Worm (Caenorhabditis elegans) whole organism, mixed stage, embryonic: ENCODE measurements around the gene T26A8.4.
"Not testable (repeated sequence)": the region's sequence is repeated elsewhere in the genome, so short reads cannot be mapped to it uniquely, and the experiment has no call there.

Experiments used
- M03D4.4 ChIP-seq: sonication (generic microtip); optimal IDR thresholded peaks from 2 replicates; lab custom pipeline; 2017; ENCODE audit warnings: mild to moderate bottlenecking, missing genetic modification characterization, missing compliant biosample characterization
- bed-3 ChIP-seq: fragments of 200-800 bp; sonication (Bioruptor generic); optimal IDR thresholded peaks from 3 replicates; lab custom pipeline; 2018; ENCODE audit warnings: mild to moderate bottlenecking, missing genetic modification characterization, moderate library complexity, missing compliant biosample characterization
- blmp-1 ChIP-seq: fragments of 150-350 bp; optimal IDR thresholded peaks from 2 replicates; lab custom pipeline; 2014; ENCODE audit warnings: missing biosample characterization, missing genetic modification characterization
- ceh-39 ChIP-seq: fragments of 150-350 bp; optimal IDR thresholded peaks from 2 replicates; lab custom pipeline; 2014; ENCODE audit warnings: missing biosample characterization, missing genetic modification characterization
- ceh-43 ChIP-seq: fragments of 200-800 bp; sonication (Bioruptor generic); optimal IDR thresholded peaks from 2 replicates; lab custom pipeline; 2018; ENCODE audit warnings: mild to moderate bottlenecking, missing genetic modification characterization, moderate library complexity, missing compliant biosample characterization
- ceh-83 ChIP-seq: fragments of 200-800 bp; sonication (Bioruptor generic); optimal IDR thresholded peaks from 2 replicates; lab custom pipeline; 2018; ENCODE audit warnings: mild to moderate bottlenecking, missing genetic modification characterization, missing compliant biosample characterization
- ces-1 ChIP-seq: fragments of 150-350 bp; optimal IDR thresholded peaks from 2 replicates; lab custom pipeline; 2014; ENCODE audit warnings: missing biosample characterization, missing genetic modification reagents, missing genetic modification characterization
- cnd-1 ChIP-seq: fragments of 200-800 bp; sonication (Bioruptor generic); optimal IDR thresholded peaks from 2 replicates; lab custom pipeline; 2018; ENCODE audit warnings: mild to moderate bottlenecking, missing genetic modification characterization, missing compliant biosample characterization
- elt-1 ChIP-seq: sonication (generic microtip); optimal IDR thresholded peaks from 2 replicates; lab custom pipeline; 2017; ENCODE audit warnings: missing genetic modification characterization, mild to moderate bottlenecking, missing compliant biosample characterization, antibody characterized with exemption, moderate library complexity, borderline replicate concordance; ENCODE audit not compliant: insufficient read depth
- elt-3 ChIP-seq: fragments of 150-350 bp; optimal IDR thresholded peaks from 2 replicates; lab custom pipeline; 2014; ENCODE audit warnings: missing biosample characterization, missing genetic modification characterization
- flh-1 ChIP-seq: fragments of 200-800 bp; sonication (Bioruptor generic); optimal IDR thresholded peaks from 2 replicates; lab custom pipeline; 2018; ENCODE audit warnings: mild to moderate bottlenecking, missing genetic modification characterization, moderate library complexity, missing compliant biosample characterization
- ham-2 ChIP-seq: fragments of 200-800 bp; sonication (Bioruptor generic); optimal IDR thresholded peaks from 2 replicates; lab custom pipeline; 2018; ENCODE audit warnings: mild to moderate bottlenecking, missing genetic modification characterization, missing compliant biosample characterization
- hlh-1 ChIP-seq: fragments of 150-350 bp; optimal IDR thresholded peaks from 2 replicates; lab custom pipeline; 2014; ENCODE audit warnings: missing biosample characterization, missing genetic modification reagents, missing genetic modification characterization
- lin-13 ChIP-seq: fragments of 150-350 bp; optimal IDR thresholded peaks from 2 replicates; lab custom pipeline; 2014; ENCODE audit warnings: missing biosample characterization, missing genetic modification characterization
- lin-32 ChIP-seq: fragments of 200-800 bp; sonication (Bioruptor generic); optimal IDR thresholded peaks from 2 replicates; lab custom pipeline; 2018; ENCODE audit warnings: mild to moderate bottlenecking, missing genetic modification characterization, missing compliant biosample characterization
- lsy-2 ChIP-seq: fragments of 150-350 bp; optimal IDR thresholded peaks from 2 replicates; lab custom pipeline; 2014; ENCODE audit warnings: missing biosample characterization, missing genetic modification characterization
- mab-5 ChIP-seq: fragments of 150-350 bp; optimal IDR thresholded peaks from 2 replicates; lab custom pipeline; 2014; ENCODE audit warnings: missing biosample characterization, missing genetic modification characterization
- mep-1 ChIP-seq: fragments of 150-350 bp; optimal IDR thresholded peaks from 2 replicates; lab custom pipeline; 2017; ENCODE audit warnings: missing biosample characterization, missing genetic modification reagents, missing genetic modification characterization, inconsistent platforms
- mls-2 ChIP-seq: sonication (generic microtip); optimal IDR thresholded peaks from 2 replicates; lab custom pipeline; 2016; ENCODE audit warnings: mild to moderate bottlenecking, missing genetic modification characterization, moderate library complexity, missing compliant biosample characterization
- nhr-12 ChIP-seq: fragments of 150-350 bp; optimal IDR thresholded peaks from 2 replicates; lab custom pipeline; 2014; ENCODE audit warnings: missing biosample characterization, missing genetic modification characterization
- nhr-2 ChIP-seq: fragments of 150-350 bp; optimal IDR thresholded peaks from 2 replicates; lab custom pipeline; 2014; ENCODE audit warnings: missing biosample characterization, missing genetic modification characterization
- nhr-237 ChIP-seq: fragments of 150-350 bp; optimal IDR thresholded peaks from 2 replicates; lab custom pipeline; 2014; ENCODE audit warnings: missing biosample characterization, missing genetic modification characterization
- nhr-28 ChIP-seq: fragments of 150-350 bp; optimal IDR thresholded peaks from 2 replicates; lab custom pipeline; 2014; ENCODE audit warnings: missing biosample characterization, missing genetic modification characterization
- nhr-76 ChIP-seq: sonication (generic microtip); optimal IDR thresholded peaks from 2 replicates; lab custom pipeline; 2017; ENCODE audit warnings: missing biosample characterization, missing genetic modification characterization
- pha-4 ChIP-seq: fragments of 150-350 bp; optimal IDR thresholded peaks from 2 replicates; lab custom pipeline; 2018; ENCODE audit warnings: missing biosample characterization, missing genetic modification reagents, missing genetic modification characterization
- sem-2 ChIP-seq: fragments of 200-800 bp; sonication (Bioruptor generic); optimal IDR thresholded peaks from 2 replicates; lab custom pipeline; 2018; ENCODE audit warnings: mild to moderate bottlenecking, missing genetic modification characterization, missing compliant biosample characterization
- snpc-4 ChIP-seq: fragments of 150-350 bp; optimal IDR thresholded peaks from 2 replicates; lab custom pipeline; 2014; ENCODE audit warnings: missing biosample characterization, missing genetic modification characterization
- sptf-1 ChIP-seq: sonication (generic microtip); optimal IDR thresholded peaks from 2 replicates; lab custom pipeline; 2017; ENCODE audit warnings: mild to moderate bottlenecking, missing genetic modification characterization, moderate library complexity, missing compliant biosample characterization
- tbx-8 ChIP-seq: fragments of 200-800 bp; sonication (Bioruptor generic); optimal IDR thresholded peaks from 2 replicates; lab custom pipeline; 2018; ENCODE audit warnings: mild to moderate bottlenecking, missing genetic modification characterization, moderate library complexity, missing compliant biosample characterization
- unc-120 ChIP-seq: sonication (generic microtip); optimal IDR thresholded peaks from 2 replicates; lab custom pipeline; 2017; ENCODE audit warnings: missing genetic modification characterization, missing compliant biosample characterization; ENCODE audit not compliant: poor library complexity, severe bottlenecking
- unc-39 ChIP-seq: fragments of 150-350 bp; optimal IDR thresholded peaks from 2 replicates; lab custom pipeline; 2014; ENCODE audit warnings: missing biosample characterization, missing genetic modification characterization
- unc-62 ChIP-seq: fragments of 150-350 bp; optimal IDR thresholded peaks from 2 replicates; lab custom pipeline; 2014; ENCODE audit warnings: missing biosample characterization, missing genetic modification reagents, missing genetic modification characterization
- zip-8 ChIP-seq: fragments of 150-350 bp; optimal IDR thresholded peaks from 2 replicates; lab custom pipeline; 2014; ENCODE audit warnings: missing biosample characterization, missing genetic modification characterization
- ztf-11 ChIP-seq: fragments of 150-350 bp; optimal IDR thresholded peaks from 2 replicates; lab custom pipeline; 2014; ENCODE audit warnings: missing biosample characterization, missing genetic modification characterization

T26A8.4 gene

DNA sequence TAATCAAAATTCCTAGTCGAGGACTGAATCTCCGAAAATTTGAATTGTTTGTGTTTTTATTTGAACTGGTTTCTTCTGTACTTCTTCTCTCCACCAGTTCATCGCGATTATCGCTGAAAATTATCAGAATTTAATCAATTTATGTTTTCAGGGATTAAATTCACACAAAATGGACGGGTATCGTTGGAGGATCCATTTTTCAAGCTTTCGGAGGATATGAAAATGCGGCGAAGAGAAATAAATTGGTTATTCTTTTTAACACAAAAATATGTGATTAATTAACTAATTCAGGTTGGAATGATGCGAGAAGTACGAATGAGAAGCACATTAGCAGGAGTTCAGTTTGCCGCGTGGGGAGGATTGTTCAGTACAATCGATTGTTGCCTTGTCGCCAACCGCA is 36.3 kb downstream of the T26A8.4 start, which contains the start of gene timm-17B.2:
timm-17B.2 (plus strand) TSS at position 301 of the 400 bp plus-strand sequence.
- TF ChIP-seq blmp-1 (no peak), lin-13 (tag; lab: Kevin White, UChicago) (no peak), mep-1 (tag; lab: Kevin White, UChicago) (no peak), nhr-237 (tag; lab: Kevin White, UChicago) (no peak), zip-8 (no peak), mab-5 (no peak), elt-1 (tag; lab: Kevin White, UChicago) (no peak), nhr-28 (tag; lab: Kevin White, UChicago) (no peak), ztf-11 (tag; lab: Kevin White, UChicago) (no peak), bed-3 (no peak), sptf-1 (tag; lab: Kevin White, UChicago) (no peak)

DNA sequence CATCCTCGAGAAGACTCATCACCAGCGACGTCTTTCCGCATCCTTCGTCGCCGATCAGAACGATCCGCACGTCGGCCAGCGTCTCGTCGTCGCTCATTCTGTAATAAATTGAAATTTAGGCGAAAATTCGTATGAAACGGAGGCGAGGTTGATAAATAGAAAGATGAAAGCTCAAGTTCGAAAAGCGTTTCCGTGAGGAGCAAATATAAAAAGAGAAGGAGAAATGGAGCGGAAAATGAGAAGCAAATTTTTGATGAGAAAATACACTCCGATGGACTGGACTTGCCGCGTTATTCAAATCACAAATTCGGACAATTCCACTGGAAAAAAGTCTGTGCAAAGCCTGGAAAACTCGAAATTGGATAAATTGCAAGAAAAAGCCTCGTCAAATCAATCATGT is 38.6 kb downstream of the T26A8.4 start, which contains the start of gene D2096.11:
D2096.11 (minus strand) TSS at position 101 of the 400 bp plus-strand sequence.
- TF ChIP-seq snpc-4 (tag; lab: Kevin White, UChicago) (no peak), elt-1 (tag; lab: Kevin White, UChicago) (no peak), nhr-76 (no peak), M03D4.4 (tag; lab: Kevin White, UChicago) (no peak), pha-4 (tag; lab: Kevin White, UChicago) (no peak), zip-8 (no peak), ceh-43 (GFP tag; lab: Kevin White, UChicago) (no peak), ztf-11 (tag; lab: Kevin White, UChicago) (no peak), nhr-2 (tag; lab: Kevin White, UChicago) (no peak), unc-62 (GFP tag; lab: Kevin White, UChicago) (no peak), lin-32 (GFP tag; lab: Kevin White, UChicago) (no peak)

DNA sequence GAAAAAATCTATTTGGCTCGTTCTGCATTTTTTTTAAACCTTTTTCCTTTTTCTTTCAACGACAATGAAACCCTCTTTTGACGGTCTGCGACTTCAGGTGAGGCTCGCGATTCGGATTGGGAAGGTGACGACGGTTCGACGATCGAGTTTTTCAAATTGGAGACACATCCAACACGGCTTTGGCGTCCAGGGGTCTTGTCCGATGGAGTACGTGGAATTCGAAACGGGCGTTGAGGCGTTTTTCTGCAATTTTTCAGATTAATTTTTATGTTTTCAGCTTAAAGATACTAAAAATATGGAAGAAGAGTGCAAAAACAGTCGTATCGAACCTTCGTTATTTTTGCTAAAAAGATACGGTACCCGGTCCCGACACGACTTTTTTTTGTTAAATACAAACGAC is 43.6 kb downstream of the T26A8.4 start, which contains the start of gene D2096.10:
D2096.10 (minus strand) TSS at position 101 of the 400 bp plus-strand sequence.
- TF ChIP-seq ceh-43 (GFP tag; lab: Kevin White, UChicago); nhr-12 (tag; lab: Kevin White, UChicago); ceh-83 (GFP tag; lab: Kevin White, UChicago): not testable (repeated sequence)

DNA sequence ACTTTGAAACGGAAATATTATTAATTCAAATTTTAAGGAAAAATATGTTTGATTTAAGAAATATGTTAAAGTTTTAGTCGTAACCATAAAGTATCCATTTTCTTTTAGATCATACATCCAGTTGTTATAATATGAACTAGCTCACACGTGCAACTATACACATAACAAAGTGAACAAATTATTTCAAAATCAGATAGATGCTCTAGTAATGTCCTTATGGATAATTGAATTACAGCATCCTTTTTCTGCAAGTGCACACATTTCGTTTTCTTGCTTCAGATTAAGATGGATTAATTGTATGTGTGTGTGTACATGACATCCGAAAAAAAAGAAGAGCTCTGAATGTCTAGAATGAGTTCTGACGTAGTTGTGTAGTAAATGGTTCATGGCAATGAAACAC is 47.0 kb downstream of the T26A8.4 start:
- TF ChIP-seq lin-32 (GFP tag; lab: Kevin White, UChicago) (no peak), nhr-2 (tag; lab: Kevin White, UChicago) (no peak), unc-39 (tag; lab: Kevin White, UChicago) (no peak), ces-1 (GFP tag; lab: Kevin White, UChicago) (peak; percentile 78)
- TF ChIP-seq, all 35 proteins: peak for 1

DNA sequence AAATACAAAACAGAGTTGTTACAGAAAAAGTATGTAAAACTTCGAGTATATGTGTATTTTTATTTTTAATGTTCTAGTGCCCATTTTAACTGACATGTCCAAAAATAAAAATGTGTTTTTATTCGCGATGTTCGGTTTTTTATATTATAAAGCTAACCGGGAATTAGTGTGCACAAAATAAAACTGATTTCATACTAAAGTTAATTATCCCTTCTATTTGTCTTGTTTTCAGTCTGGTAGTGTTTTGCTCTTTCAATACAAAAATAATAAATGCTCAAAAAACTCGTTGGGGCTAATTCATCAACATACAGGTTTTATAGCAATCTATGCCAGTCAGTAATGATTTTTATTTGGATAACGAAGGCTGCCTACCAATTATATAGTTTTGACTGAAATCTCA is 48.0 kb downstream of the T26A8.4 start:
- no peak for TF ChIP-seq mab-5
- no peak for TF ChIP-seq ham-2 (GFP tag; lab: Kevin White, UChicago)
- TF ChIP-seq M03D4.4 (tag; lab: Kevin White, UChicago) = no peak
- TF ChIP-seq sptf-1 (tag; lab: Kevin White, UChicago) = no peak
- TF ChIP-seq lin-32 (GFP tag; lab: Kevin White, UChicago) = no peak
- TF ChIP-seq ces-1 (GFP tag; lab: Kevin White, UChicago) = no peak
- TF ChIP-seq elt-1 (tag; lab: Kevin White, UChicago) = no peak
- TF ChIP-seq ztf-11 (tag; lab: Kevin White, UChicago) = no peak
- TF ChIP-seq flh-1 (GFP tag; lab: Kevin White, UChicago) = no peak
- no peak for TF ChIP-seq lin-13 (tag; lab: Kevin White, UChicago)
- no peak for TF ChIP-seq unc-39 (tag; lab: Kevin White, UChicago)
- no peak for TF ChIP-seq sem-2
- no peak for TF ChIP-seq ceh-39 (tag; lab: Kevin White, UChicago)
- TF ChIP-seq cnd-1 = no peak
- TF ChIP-seq lsy-2 (tag; lab: Kevin White, UChicago) = no peak
- TF ChIP-seq snpc-4 (tag; lab: Kevin White, UChicago) = no peak
- TF ChIP-seq unc-62 (GFP tag; lab: Kevin White, UChicago) = no peak
- no peak for TF ChIP-seq nhr-2 (tag; lab: Kevin White, UChicago)
- no peak for TF ChIP-seq zip-8

DNA sequence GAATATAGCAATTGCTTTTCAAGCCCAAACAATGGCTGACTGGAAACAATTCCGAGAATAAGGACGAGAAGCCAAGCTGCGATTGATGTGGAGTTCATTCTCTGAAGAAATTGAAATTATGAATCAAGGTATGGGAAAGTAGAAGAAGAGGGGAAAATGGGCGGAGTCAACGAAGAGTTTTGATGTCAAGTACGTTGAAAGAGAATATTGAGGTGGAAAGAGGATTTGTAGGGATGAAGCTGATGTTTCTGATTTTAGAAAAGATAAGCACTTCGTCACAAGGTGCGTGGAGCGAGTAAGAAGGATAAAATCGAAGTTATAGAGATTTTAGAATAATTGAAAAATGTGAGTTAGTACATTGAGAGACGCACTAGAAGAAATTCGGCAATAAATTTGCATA is 50.0 kb downstream of the T26A8.4 start, which contains the start of gene D2096.9:
D2096.9 (minus strand) TSS at position 101 of the 400 bp plus-strand sequence.
- TF ChIP-seq ham-2 (GFP tag; lab: Kevin White, UChicago) (no peak), hlh-1 (tag; lab: Kevin White, UChicago) (no peak), ceh-43 (GFP tag; lab: Kevin White, UChicago) (no peak), pha-4 (tag; lab: Kevin White, UChicago) (no peak), bed-3 (no peak), lin-13 (tag; lab: Kevin White, UChicago) (no peak), ceh-83 (GFP tag; lab: Kevin White, UChicago) (no peak), unc-120 (tag; lab: Kevin White, UChicago) (no peak), ces-1 (GFP tag; lab: Kevin White, UChicago) (no peak), ceh-39 (tag; lab: Kevin White, UChicago) (no peak), elt-3 (tag; lab: Kevin White, UChicago) (no peak), mep-1 (tag; lab: Kevin White, UChicago) (no peak), mls-2 (tag; lab: Kevin White, UChicago) (no peak), tbx-8 (GFP tag; lab: Kevin White, UChicago) (no peak), ztf-11 (tag; lab: Kevin White, UChicago) (no peak)
